Fruit fly (Drosophila melanogaster): ENCODE results near the gene CG13698.

The CG13698 gene

dm6 chr3L:18061240-18061639 lies 44.7 kb downstream of the CG13698 start:
- TF ChIP-seq CG3838 (GFP tag; optimal IDR thresholded peaks at IDR 0.05) (no peak), CG9817 (tag; optimal IDR thresholded peaks at IDR 0.05) (no peak), ranshi (GFP tag; IDR thresholded peaks at IDR 0.05) (no peak), ash1 (GFP tag; optimal IDR thresholded peaks at IDR 0.05) (no peak), gcm2 (GFP tag; optimal IDR thresholded peaks at IDR 0.05) (no peak), dmrt99B (tag; optimal IDR thresholded peaks at IDR 0.05) (no peak), Med (GFP tag) (peak; percentile 39), gem (tag; optimal IDR thresholded peaks at IDR 0.05) (no peak), insv (GFP tag; optimal IDR thresholded peaks at IDR 0.05) (no peak), CG16779 (GFP tag; IDR thresholded peaks at IDR 0.05) (peak; percentile 66), CG7271 (tag; optimal IDR thresholded peaks at IDR 0.05) (no peak), CG3281 (GFP tag; optimal IDR thresholded peaks at IDR 0.05) (no peak), inv (GFP tag; IDR thresholded peaks at IDR 0.05; ENCODE audit: partially characterized antibody) (no peak), BEAF-32 (GFP tag; optimal IDR thresholded peaks at IDR 0.05) (peak; percentile 8), bab2 (GFP tag; optimal IDR thresholded peaks at IDR 0.05) (no peak), Trl (optimal IDR thresholded peaks at IDR 0.05) (no peak), Trl (GFP tag; optimal IDR thresholded peaks at IDR 0.05) (no peak), CG42726 (GFP tag; IDR thresholded peaks at IDR 0.05; ENCODE audit: partially characterized antibody) (0 out of 2 replicates have a peak, but pooled peaks have one; percentile 33), tio (GFP tag; optimal IDR thresholded peaks at IDR 0.05) (no peak), amos (GFP tag; IDR thresholded peaks at IDR 0.05; ENCODE audit: partially characterized antibody) (peak; percentile 33; the same call in 1 of the 2 replicates), ftz-f1 (GFP tag; optimal IDR thresholded peaks at IDR 0.05) (peak; percentile 73), CG17361 (GFP tag; IDR thresholded peaks at IDR 0.05) (no peak), hb (GFP tag; IDR thresholded peaks at IDR 0.05; ENCODE audit: partially characterized antibody) (0 out of 3 replicates have a peak, but pooled peaks have one; percentile 45), kah (GFP tag; optimal IDR thresholded peaks at IDR 0.05) (no peak), Hr78 (GFP tag; optimal IDR thresholded peaks at IDR 0.05) (no peak), Doc2 (GFP tag; IDR thresholded peaks at IDR 0.05) (no peak), Ssrp (tag; optimal IDR thresholded peaks at IDR 0.05) (no peak), Spps (tag; optimal IDR thresholded peaks at IDR 0.05) (no peak), CG43689 (GFP tag; IDR thresholded peaks at IDR 0.05) (no peak), CG9609 (GFP tag; optimal IDR thresholded peaks at IDR 0.05) (no peak), maf-S (GFP tag; optimal IDR thresholded peaks at IDR 0.05) (no peak), seq (GFP tag; IDR thresholded peaks at IDR 0.05) (no peak), Drgx (GFP tag; IDR thresholded peaks at IDR 0.05) (no peak)

- TF ChIP-seq Sry-δ (GFP tag; optimal IDR thresholded peaks at IDR 0.05) (no peak), nom (GFP tag; optimal IDR thresholded peaks at IDR 0.05) (peak; percentile 45), grau (tag; optimal IDR thresholded peaks at IDR 0.05) (peak; percentile 12), CG8478 (optimal IDR thresholded peaks at IDR 0.05) (peak; percentile 27), lab (GFP tag; optimal IDR thresholded peaks at IDR 0.05) (peak; percentile 11), CG2678 (tag; optimal IDR thresholded peaks at IDR 0.05) (peak; percentile 5), row (GFP tag; IDR thresholded peaks at IDR 0.05) (0 out of 3 replicates have a peak, but pooled peaks have one; percentile 8), CG12219 (GFP tag; optimal IDR thresholded peaks at IDR 0.05) (no peak), CG2120 (GFP tag; optimal IDR thresholded peaks at IDR 0.05) (peak; percentile 13), tio (GFP tag; optimal IDR thresholded peaks at IDR 0.05) (peak; percentile 5), NfI (GFP tag; optimal IDR thresholded peaks at IDR 0.05) (no peak), CG15696 (tag; optimal IDR thresholded peaks at IDR 0.05) (no peak), chinmo (GFP tag; IDR thresholded peaks at IDR 0.05; ENCODE audit: partially characterized antibody) (0 out of 4 replicates have a peak, but pooled peaks have one; percentile 61)
These were observed 48.0 kb downstream of the CG13698 start for dm6 chr3L:18057752-18058518.
